Fruit fly (Drosophila melanogaster) whole organism, embryonic: ENCODE measurements around the gene ClC-c.
A peak's percentile ranks its signal among the peaks of the same experiment; 100 is the strongest.

ENCODE experiments used
- ATbp ChIP-seq: fragments of 200-800 bp; sonication (Bioruptor generic); optimal IDR thresholded peaks from 2 replicates; lab custom pipeline; 2017; ENCODE audit warnings: missing biosample characterization, mild to moderate bottlenecking, missing genetic modification characterization, missing genetic modification reagents
- Adf1 ChIP-seq: fragments of 200-800 bp; sonication (Bioruptor generic); IDR thresholded peaks from 2 replicates; pipeline ENCODE4 v1.3.6; 2022; ENCODE audit warnings: missing biosample characterization, missing genetic modification characterization
- Atf3 ChIP-seq: fragments of 200-800 bp; sonication (Bioruptor generic); optimal IDR thresholded peaks from 3 replicates; lab custom pipeline; 2016; ENCODE audit warnings: missing biosample characterization, missing genetic modification characterization
- CG1024 ChIP-seq: fragments of 200-800 bp; sonication (Bioruptor generic); IDR thresholded peaks from 2 replicates; pipeline ENCODE4 v1.3.6; 2022; ENCODE audit warnings: missing biosample characterization, missing genetic modification characterization
- CG10267 ChIP-seq: fragments of 200-800 bp; sonication (Bioruptor generic); optimal IDR thresholded peaks from 2 replicates; lab custom pipeline; 2018; ENCODE audit warnings: missing biosample characterization, mild to moderate bottlenecking, missing genetic modification characterization, moderate library complexity
- CG10431 ChIP-seq: fragments of 200-800 bp; sonication (Bioruptor generic); optimal IDR thresholded peaks from 3 replicates; lab custom pipeline; 2018; ENCODE audit warnings: missing biosample characterization, mild to moderate bottlenecking, missing genetic modification characterization
- CG10462 ChIP-seq: fragments of 200-800 bp; sonication (Bioruptor generic); optimal IDR thresholded peaks from 2 replicates; lab custom pipeline; 2016; ENCODE audit warnings: missing biosample characterization, missing genetic modification characterization
- CG10565 ChIP-seq: fragments of 200-800 bp; sonication (Bioruptor generic); optimal IDR thresholded peaks from 3 replicates; lab custom pipeline; 2016; ENCODE audit warnings: missing biosample characterization, mild to moderate bottlenecking, missing genetic modification characterization
- CG11456 ChIP-seq: fragments of 200-800 bp; sonication (Bioruptor generic); IDR thresholded peaks from 3 replicates; pipeline ENCODE4 v1.3.6; 2022; ENCODE audit warnings: missing biosample characterization, missing genetic modification characterization
- CG1233 ChIP-seq: fragments of 200-800 bp; sonication (Bioruptor generic); optimal IDR thresholded peaks from 4 replicates; lab custom pipeline; 2018; ENCODE audit warnings: missing biosample characterization, mild to moderate bottlenecking, missing genetic modification characterization
- CG13775 ChIP-seq: fragments of 200-800 bp; sonication (Bioruptor generic); optimal IDR thresholded peaks from 3 replicates; lab custom pipeline; 2017; ENCODE audit warnings: missing biosample characterization, mild to moderate bottlenecking, missing genetic modification characterization
- CG14441 ChIP-seq: fragments of 200-800 bp; sonication (Bioruptor generic); IDR thresholded peaks from 2 replicates; pipeline ENCODE4 v1.3.6; 2022; ENCODE audit warnings: missing biosample characterization, missing genetic modification characterization
- CG14860 ChIP-seq: fragments of 200-800 bp; sonication (Bioruptor generic); IDR thresholded peaks from 3 replicates; pipeline ENCODE4 v1.3.6; 2022; ENCODE audit warnings: missing biosample characterization, missing genetic modification characterization; ENCODE audit not compliant: partially characterized antibody
- CG1603 ChIP-seq: fragments of 200-800 bp; sonication (Bioruptor generic); optimal IDR thresholded peaks from 2 replicates; lab custom pipeline; 2019; ENCODE audit warnings: missing biosample characterization, mild to moderate bottlenecking, missing genetic modification characterization, moderate library complexity
- CG17385 ChIP-seq: fragments of 200-800 bp; sonication (Bioruptor generic); optimal IDR thresholded peaks from 3 replicates; lab custom pipeline; 2018; ENCODE audit warnings: missing biosample characterization, mild to moderate bottlenecking, missing genetic modification characterization
- CG18262 ChIP-seq: fragments of 200-800 bp; optimal IDR thresholded peaks from 3 replicates; lab custom pipeline; 2019; ENCODE audit warnings: missing biosample characterization, mild to moderate bottlenecking, missing genetic modification characterization, moderate library complexity
- CG18476 ChIP-seq: fragments of 200-800 bp; sonication (Bioruptor generic); optimal IDR thresholded peaks from 2 replicates; lab custom pipeline; 2016; ENCODE audit warnings: missing biosample characterization, mild to moderate bottlenecking, missing genetic modification characterization
- CG18599 ChIP-seq: fragments of 200-800 bp; sonication (Bioruptor generic); optimal IDR thresholded peaks from 3 replicates; lab custom pipeline; 2017; ENCODE audit warnings: missing biosample characterization, missing genetic modification characterization, mild to moderate bottlenecking, moderate library complexity, missing genetic modification reagents
- CG3726 ChIP-seq: fragments of 200-800 bp; sonication (Bioruptor generic); IDR thresholded peaks from 3 replicates; pipeline ENCODE4, ENCODE4 v1.3.6; 2022; ENCODE audit warnings: missing biosample characterization, missing genetic modification characterization
- CG42726 ChIP-seq: fragments of 200-800 bp; sonication (Bioruptor generic); IDR thresholded peaks from 2 replicates; pipeline ENCODE4 v1.3.6; 2022; ENCODE audit warnings: missing biosample characterization, missing genetic modification characterization; ENCODE audit not compliant: partially characterized antibody
- CG7556 ChIP-seq: fragments of 200-800 bp; sonication (Bioruptor generic); optimal IDR thresholded peaks from 2 replicates; lab custom pipeline; 2017; ENCODE audit warnings: missing biosample characterization, mild to moderate bottlenecking, missing genetic modification characterization
- Eip74EF ChIP-seq, 2 experiments: fragments of 200-800 bp in 1 of 2; fragments of >200 bp in 1 of 2; sonication (Bioruptor generic) in 1 of 2; optimal IDR thresholded peaks; 2 replicates each; lab custom pipeline; 2017 to 2019; ENCODE audit warnings: missing biosample characterization in 2 of 2, missing genetic modification characterization in 2 of 2, mild to moderate bottlenecking in 1 of 2, moderate library complexity in 1 of 2
- Hey ChIP-seq: fragments of 200-800 bp; sonication (Bioruptor generic); optimal IDR thresholded peaks from 3 replicates; lab custom pipeline; 2018; ENCODE audit warnings: missing biosample characterization, mild to moderate bottlenecking, missing genetic modification characterization
- Hr78 ChIP-seq, 2 experiments: fragments of 200-800 bp in 1 of 2; fragments of >200 bp in 1 of 2; sonication (Bioruptor generic) in 1 of 2; optimal IDR thresholded peaks; 2 replicates each; lab custom pipeline; 2017 to 2019; ENCODE audit warnings: missing biosample characterization in 2 of 2, missing genetic modification characterization in 2 of 2, mild to moderate bottlenecking in 1 of 2, moderate library complexity in 1 of 2
- Hsf ChIP-seq: fragments of 200-800 bp; sonication (Bioruptor generic); optimal IDR thresholded peaks from 3 replicates; lab custom pipeline; 2016; ENCODE audit warnings: missing biosample characterization, missing genetic modification characterization
- NFAT ChIP-seq: fragments of 200-800 bp; sonication (Bioruptor generic); IDR thresholded peaks from 2 replicates; pipeline ENCODE4 v1.3.6; 2022; ENCODE audit warnings: missing biosample characterization, missing genetic modification characterization
- Pdp1 ChIP-seq, 2 experiments: fragments of 200-800 bp; sonication (Bioruptor generic); optimal IDR thresholded peaks; 3 replicates each; lab custom pipeline; 2016; ENCODE audit warnings: missing biosample characterization in 2 of 2, missing genetic modification characterization in 2 of 2, mild to moderate bottlenecking in 1 of 2, moderate library complexity in 1 of 2
- Ssrp ChIP-seq: fragments of 200-800 bp; sonication (Bioruptor generic); optimal IDR thresholded peaks from 2 replicates; lab custom pipeline; 2018; ENCODE audit warnings: missing biosample characterization, mild to moderate bottlenecking, missing genetic modification characterization, moderate library complexity
- TFAM ChIP-seq: fragments of 200-800 bp; sonication (Bioruptor generic); optimal IDR thresholded peaks from 2 replicates; lab custom pipeline; 2017; ENCODE audit warnings: missing biosample characterization, missing genetic modification characterization, inconsistent platforms
- ac ChIP-seq: fragments of 200-800 bp; sonication (Bioruptor generic); optimal IDR thresholded peaks from 3 replicates; lab custom pipeline; 2017; ENCODE audit warnings: missing biosample characterization, mild to moderate bottlenecking, missing genetic modification characterization
- ap ChIP-seq: fragments of 200-800 bp; sonication (Bioruptor generic); IDR thresholded peaks from 2 replicates; pipeline ENCODE4 v1.3.6; 2022; ENCODE audit warnings: missing biosample characterization, missing genetic modification characterization
- dati ChIP-seq: fragments of 200-800 bp; sonication (Bioruptor generic); IDR thresholded peaks from 2 replicates; pipeline ENCODE4 v1.3.6; 2022; ENCODE audit warnings: missing biosample characterization, missing genetic modification characterization
- ems ChIP-seq: fragments of 200-800 bp; sonication (Bioruptor generic); optimal IDR thresholded peaks from 3 replicates; lab custom pipeline; 2016; ENCODE audit warnings: missing biosample characterization, missing genetic modification characterization
- en ChIP-seq: fragments of 200-800 bp; sonication (Bioruptor generic); optimal IDR thresholded peaks from 2 replicates; lab custom pipeline; 2016; ENCODE audit warnings: missing biosample characterization, missing genetic modification characterization
- gsb ChIP-seq: fragments of 200-800 bp; sonication (Bioruptor generic); IDR thresholded peaks from 2 replicates; pipeline ENCODE4 v1.3.6; 2022; ENCODE audit warnings: missing biosample characterization, missing genetic modification characterization
- hbn ChIP-seq: fragments of 200-800 bp; sonication (Bioruptor generic); IDR thresholded peaks from 2 replicates; pipeline ENCODE4 v1.3.6; 2022; ENCODE audit warnings: missing biosample characterization, missing genetic modification characterization; ENCODE audit not compliant: partially characterized antibody
- her ChIP-seq: fragments of 200-800 bp; sonication (Bioruptor generic); optimal IDR thresholded peaks from 2 replicates; lab custom pipeline; 2016; ENCODE audit warnings: missing biosample characterization, missing genetic modification characterization
- luna ChIP-seq: fragments of 200-800 bp; sonication (Bioruptor generic); optimal IDR thresholded peaks from 2 replicates; lab custom pipeline; 2016; ENCODE audit warnings: missing biosample characterization, missing genetic modification characterization
- mirr ChIP-seq: fragments of 200-800 bp; sonication (Bioruptor generic); optimal IDR thresholded peaks from 3 replicates; lab custom pipeline; 2018; ENCODE audit warnings: missing biosample characterization, mild to moderate bottlenecking, missing genetic modification characterization
- nmo ChIP-seq: fragments of 200-800 bp; sonication (Bioruptor generic); optimal IDR thresholded peaks from 2 replicates; lab custom pipeline; 2018; ENCODE audit warnings: missing biosample characterization, mild to moderate bottlenecking, missing genetic modification characterization, moderate library complexity
- org-1 ChIP-seq: fragments of 200-800 bp; sonication (Bioruptor generic); optimal IDR thresholded peaks from 2 replicates; lab custom pipeline; 2017; ENCODE audit warnings: missing biosample characterization, missing genetic modification characterization
- pan ChIP-seq, 4 experiments: fragments of >200 bp in 3 of 4; fragments of 200-800 bp in 1 of 4; sonication (Bioruptor generic) in 1 of 4; optimal IDR thresholded peaks in 3 of 4; IDR thresholded peaks in 1 of 4; 2 replicates each; pipeline versions ENCODE4 v1.3.6 to Lab custom; 2017 to 2022; ENCODE audit warnings: missing biosample characterization in 2 of 4, missing genetic modification characterization in 2 of 4, mixed read lengths in 1 of 4
- sd ChIP-seq: fragments of 200-800 bp; sonication (Bioruptor generic); optimal IDR thresholded peaks from 3 replicates; lab custom pipeline; 2018; ENCODE audit warnings: missing biosample characterization, mild to moderate bottlenecking, missing genetic modification characterization, moderate library complexity
- slbo ChIP-seq: fragments of 200-800 bp; sonication (Bioruptor generic); IDR thresholded peaks from 2 replicates; pipeline ENCODE4 v1.3.6; 2022; ENCODE audit warnings: missing biosample characterization, missing genetic modification characterization
- tin ChIP-seq: fragments of 200-800 bp; sonication (Bioruptor generic); optimal IDR thresholded peaks from 3 replicates; lab custom pipeline; 2016; ENCODE audit warnings: missing biosample characterization, missing genetic modification characterization
- tx ChIP-seq: fragments of 200-800 bp; sonication (Bioruptor generic); optimal IDR thresholded peaks from 2 replicates; lab custom pipeline; 2016; ENCODE audit warnings: missing biosample characterization, missing genetic modification characterization
- yki ChIP-seq: fragments of >200 bp; optimal IDR thresholded peaks from 3 replicates; lab custom pipeline; 2018
- z ChIP-seq: fragments of 200-800 bp; sonication (Bioruptor generic); IDR thresholded peaks from 3 replicates; pipeline ENCODE4 v1.3.6; 2022; ENCODE audit warnings: missing biosample characterization, missing genetic modification characterization
- zen2 ChIP-seq: fragments of 200-800 bp; sonication (Bioruptor generic); IDR thresholded peaks from 3 replicates; pipeline ENCODE4 v1.3.6; 2022; ENCODE audit warnings: missing biosample characterization, missing genetic modification characterization; ENCODE audit not compliant: partially characterized antibody

Gene ClC-c

dm6 chr3L:16045831-16046336, 44.4 kb upstream of the ClC-c start (continued):
- TF ChIP-seq ems (GFP tag; lab: Kevin White, UChicago) (peak; percentile 88), CG3726 (peak; percentile 77; the same call in 1 of the 3 replicates), yki (no peak), z (peak; percentile 77; the same call in 2 of the 3 replicates), CG10462 (GFP tag; lab: Kevin White, UChicago) (peak; percentile 86), dati (GFP tag; lab: Robert Waterston, UW) (peak; percentile 79), CG11456 (GFP tag; lab: Robert Waterston, UW) (peak; percentile 82), nmo (GFP tag; lab: Kevin White, UChicago) (peak; percentile 90), pan (optimal IDR thresholded peaks at IDR 0.05; lab: Kevin White, UChicago) (no peak), pan (GFP tag; optimal IDR thresholded peaks at IDR 0.05 in 1 of 2, IDR thresholded peaks at IDR 0.05 in 1 of 2) (peak in 1 of 2 experiments; percentile 93), CG13775 (GFP tag; lab: Kevin White, UChicago) (peak; percentile 82), CG17385 (GFP tag; lab: Kevin White, UChicago) (peak; percentile 94), Atf3 (GFP tag; lab: Kevin White, UChicago) (peak; percentile 78), ATbp (GFP tag; lab: Kevin White, UChicago) (peak; percentile 89), CG14860 (GFP tag; lab: Robert Waterston, UW) (no peak), mirr (GFP tag; lab: Kevin White, UChicago) (peak; percentile 85), tx (peak; percentile 79), sd (tag; lab: Kevin White, UChicago) (peak; percentile 92), Adf1 (GFP tag; lab: Robert Waterston, UW) (peak; percentile 70), Hey (tag; lab: Kevin White, UChicago) (peak; percentile 63), slbo (GFP tag; lab: Robert Waterston, UW) (peak; percentile 86), NFAT (GFP tag; lab: Robert Waterston, UW) (peak; percentile 74), gsb (GFP tag; lab: Robert Waterston, UW) (peak; percentile 80), CG42726 (GFP tag; lab: Robert Waterston, UW) (no peak), CG18599 (GFP tag; lab: Kevin White, UChicago) (peak; percentile 96), en (GFP tag; lab: Kevin White, UChicago) (peak; percentile 84), her (peak; percentile 82), Hr78 (GFP tag; optimal IDR thresholded peaks at IDR 0.05; lab: Kevin White, UChicago) (peak in 1 of 2 experiments; percentile 72), Hsf (GFP tag; lab: Kevin White, UChicago) (peak; percentile 92), tin (GFP tag; lab: Kevin White, UChicago) (peak; percentile 86), CG1603 (peak; percentile 89), Ssrp (tag; lab: Kevin White, UChicago) (peak; percentile 92), CG1024 (GFP tag; lab: Robert Waterston, UW) (peak; percentile 74), org-1 (GFP tag; lab: Kevin White, UChicago) (peak; percentile 87), luna (GFP tag; lab: Kevin White, UChicago) (peak; percentile 70), CG18262 (tag; lab: Kevin White, UChicago) (peak; percentile 95), CG10565 (GFP tag; lab: Kevin White, UChicago) (peak; percentile 74), ac (GFP tag; lab: Kevin White, UChicago) (peak; percentile 60), CG10431 (GFP tag; lab: Kevin White, UChicago) (peak; percentile 83), Eip74EF (GFP tag; optimal IDR thresholded peaks at IDR 0.05; lab: Kevin White, UChicago) (peak in 1 of 2 experiments; percentile 91), zen2 (no peak), ap (GFP tag; lab: Robert Waterston, UW) (peak; percentile 88), CG10267 (peak; percentile 90), hbn (GFP tag; lab: Robert Waterston, UW) (no peak), CG7556 (GFP tag; lab: Kevin White, UChicago) (peak; percentile 89), TFAM (GFP tag; lab: Kevin White, UChicago) (peak; percentile 77), CG1233 (peak; percentile 94), Pdp1 (GFP tag; optimal IDR thresholded peaks at IDR 0.05; lab: Kevin White, UChicago) (peak; percentile 85 to 88), CG18476 (GFP tag; lab: Kevin White, UChicago) (peak; percentile 93), CG14441 (peak; percentile 90)
